Worm (Caenorhabditis elegans) whole organism, L4 larva: ENCODE measurements around the gene cdd-2.

Experiments
- F26F4.8 ChIP-seq: fragments of 200-800 bp; sonication (Bioruptor generic); conservative IDR thresholded peaks from 2 replicates; pipeline ENCODE4 v1.3.6; 2022; ENCODE audit warnings: missing genetic modification characterization, missing compliant biosample characterization
- F37D6.2 ChIP-seq: sonication (generic microtip); optimal IDR thresholded peaks from 2 replicates; lab custom pipeline; 2016; ENCODE audit warnings: mild to moderate bottlenecking, missing genetic modification characterization, missing compliant biosample characterization
- F49E8.2 ChIP-seq: sonication (generic microtip); optimal IDR thresholded peaks from 2 replicates; lab custom pipeline; 2016; ENCODE audit warnings: missing compliant biosample characterization, mild to moderate bottlenecking, missing genetic modification characterization, borderline replicate concordance
- R02D3.7 ChIP-seq: fragments of 150-350 bp; sonication (generic microtip); optimal IDR thresholded peaks from 3 replicates; lab custom pipeline; 2014; ENCODE audit warnings: missing biosample characterization, missing genetic modification characterization
- T20F7.1 ChIP-seq: fragments of 200-800 bp; sonication (Bioruptor generic); optimal IDR thresholded peaks from 2 replicates; lab custom pipeline; 2018; ENCODE audit warnings: mild to moderate bottlenecking, missing genetic modification characterization, missing compliant biosample characterization
- T26A8.4 ChIP-seq: fragments of 200-800 bp; sonication (Bioruptor generic); IDR thresholded peaks from 2 replicates; pipeline ENCODE4 v1.3.6; 2022; ENCODE audit warnings: missing genetic modification characterization, missing compliant biosample characterization
- Y48G9A.11 ChIP-seq: fragments of 200-800 bp; sonication (Bioruptor generic); IDR thresholded peaks from 2 replicates; pipeline ENCODE4 v1.3.6; 2022; ENCODE audit warnings: missing genetic modification reagents, missing genetic modification characterization, missing compliant biosample characterization
- ZK546.5 ChIP-seq, 2 experiments: sonication (generic microtip); optimal IDR thresholded peaks; 2 replicates each; lab custom pipeline; 2017; ENCODE audit warnings: missing biosample characterization in 2 of 2, missing genetic modification characterization in 2 of 2
- ceh-32 ChIP-seq: sonication (generic microtip); optimal IDR thresholded peaks from 2 replicates; lab custom pipeline; 2016; ENCODE audit warnings: mild to moderate bottlenecking, missing genetic modification characterization, missing compliant biosample characterization; ENCODE audit not compliant: poor library complexity
- ceh-62 ChIP-seq: sonication (generic microtip); optimal IDR thresholded peaks from 2 replicates; lab custom pipeline; 2017; ENCODE audit warnings: missing biosample characterization, missing genetic modification characterization
- ces-1 ChIP-seq: fragments of 150-350 bp; sonication (generic microtip); optimal IDR thresholded peaks from 4 replicates; lab custom pipeline; 2014; ENCODE audit warnings: missing biosample characterization, missing genetic modification reagents, missing genetic modification characterization
- daf-12 ChIP-seq: fragments of 150-350 bp; optimal IDR thresholded peaks from 2 replicates; lab custom pipeline; 2014; ENCODE audit warnings: missing biosample characterization, missing genetic modification reagents, missing genetic modification characterization
- daf-19 ChIP-seq: fragments of 200-800 bp; sonication (Bioruptor generic); conservative IDR thresholded peaks from 2 replicates; pipeline ENCODE4 v1.3.6; 2022; ENCODE audit warnings: missing genetic modification characterization, missing compliant biosample characterization
- daf-8 ChIP-seq: fragments of 200-800 bp; sonication (Bioruptor generic); IDR thresholded peaks from 2 replicates; pipeline ENCODE4 v1.3.6; 2022; ENCODE audit warnings: missing genetic modification characterization, missing compliant biosample characterization
- dmd-9 ChIP-seq: fragments of 200-800 bp; sonication (Bioruptor generic); IDR thresholded peaks from 2 replicates; pipeline ENCODE4 v1.3.6; 2022; ENCODE audit warnings: missing genetic modification reagents, missing genetic modification characterization, missing compliant biosample characterization
- gei-8 ChIP-seq: fragments of 200-800 bp; sonication (Bioruptor generic); optimal IDR thresholded peaks from 2 replicates; lab custom pipeline; 2018; ENCODE audit warnings: mild to moderate bottlenecking, missing genetic modification characterization, missing compliant biosample characterization
- hlh-11 ChIP-seq: fragments of 200-800 bp; sonication (Bioruptor generic); optimal IDR thresholded peaks from 2 replicates; lab custom pipeline; 2018; ENCODE audit warnings: mild to moderate bottlenecking, missing genetic modification characterization, missing compliant biosample characterization
- jun-1 ChIP-seq: fragments of 150-350 bp; optimal IDR thresholded peaks from 2 replicates; lab custom pipeline; 2014; ENCODE audit warnings: missing biosample characterization, missing genetic modification reagents, missing genetic modification characterization
- lin-1 ChIP-seq: fragments of 200-800 bp; sonication (Bioruptor generic); IDR thresholded peaks from 2 replicates; pipeline ENCODE4 v1.3.6; 2022; ENCODE audit warnings: missing genetic modification reagents, missing genetic modification characterization, missing compliant biosample characterization
- lin-29 ChIP-seq: fragments of 200-800 bp; sonication (Bioruptor generic); IDR thresholded peaks from 2 replicates; pipeline ENCODE4 v1.3.6; 2022; ENCODE audit warnings: missing genetic modification reagents, missing genetic modification characterization, missing compliant biosample characterization
- lir-3 ChIP-seq: sonication (generic microtip); optimal IDR thresholded peaks from 2 replicates; lab custom pipeline; 2016; ENCODE audit warnings: mild to moderate bottlenecking, missing genetic modification characterization, missing compliant biosample characterization
- mdl-1 ChIP-seq, 2 experiments: fragments of 150-350 bp in 1 of 2; sonication (generic microtip) in 1 of 2; optimal IDR thresholded peaks; 2 replicates each; lab custom pipeline; 2014 to 2017; ENCODE audit warnings: missing biosample characterization in 2 of 2, missing genetic modification characterization in 2 of 2
- mdt-29 ChIP-seq: fragments of 200-800 bp; sonication (Bioruptor generic); IDR thresholded peaks from 2 replicates; pipeline ENCODE4 v1.3.6; 2022; ENCODE audit warnings: missing genetic modification reagents, missing genetic modification characterization, missing compliant biosample characterization
- mes-2 ChIP-seq: sonication (generic microtip); optimal IDR thresholded peaks from 2 replicates; lab custom pipeline; 2016; ENCODE audit warnings: missing genotype, mild to moderate bottlenecking, missing genetic modification characterization, missing compliant biosample characterization; ENCODE audit not compliant: poor library complexity, severe bottlenecking
- mxl-2 ChIP-seq: fragments of 200-800 bp; sonication (Bioruptor generic); conservative IDR thresholded peaks from 2 replicates; pipeline ENCODE4 v1.3.6; 2022; ENCODE audit warnings: missing genetic modification reagents, missing genetic modification characterization, missing compliant biosample characterization
- mxl-3 ChIP-seq: fragments of 200-800 bp; sonication (Bioruptor generic); optimal IDR thresholded peaks from 2 replicates; lab custom pipeline; 2018; ENCODE audit warnings: mild to moderate bottlenecking, missing genetic modification characterization, missing compliant biosample characterization
- nhr-237 ChIP-seq: sonication (generic microtip); optimal IDR thresholded peaks from 2 replicates; lab custom pipeline; 2017; ENCODE audit warnings: missing biosample characterization, missing genetic modification characterization
- nhr-42 ChIP-seq: fragments of 200-800 bp; sonication (Bioruptor generic); IDR thresholded peaks from 2 replicates; pipeline ENCODE4 v1.3.6; 2022; ENCODE audit warnings: missing genetic modification characterization, missing compliant biosample characterization
- pqm-1 ChIP-seq: sonication (generic microtip); optimal IDR thresholded peaks from 2 replicates; lab custom pipeline; 2017; ENCODE audit warnings: missing biosample characterization, missing genetic modification characterization
- rbr-2 ChIP-seq: sonication (generic microtip); optimal IDR thresholded peaks from 2 replicates; lab custom pipeline; 2016; ENCODE audit warnings: missing genotype, missing genetic modification characterization, missing compliant biosample characterization
- saeg-2 ChIP-seq: fragments of 200-800 bp; sonication (Bioruptor generic); IDR thresholded peaks from 2 replicates; pipeline ENCODE4 v1.3.6; 2022; ENCODE audit warnings: missing genetic modification reagents, missing genetic modification characterization, missing compliant biosample characterization
- set-16 ChIP-seq: fragments of 200-800 bp; sonication (Bioruptor generic); IDR thresholded peaks from 2 replicates; pipeline ENCODE4 v1.3.6; 2022; ENCODE audit warnings: missing genetic modification reagents, missing genetic modification characterization, missing compliant biosample characterization
- skn-1 ChIP-seq: fragments of 150-350 bp; optimal IDR thresholded peaks from 2 replicates; lab custom pipeline; 2014; ENCODE audit warnings: missing biosample characterization, missing genetic modification characterization
- snpc-4 ChIP-seq: fragments of 150-350 bp; optimal IDR thresholded peaks from 2 replicates; lab custom pipeline; 2014; ENCODE audit warnings: missing biosample characterization, missing genetic modification characterization
- spr-3 ChIP-seq: fragments of 200-800 bp; sonication (Bioruptor generic); optimal IDR thresholded peaks from 2 replicates; lab custom pipeline; 2018; ENCODE audit warnings: mild to moderate bottlenecking, missing genetic modification characterization, missing compliant biosample characterization
- tag-97 ChIP-seq: fragments of 200-800 bp; sonication (Bioruptor generic); IDR thresholded peaks from 2 replicates; pipeline ENCODE4 v1.3.6; 2022; ENCODE audit warnings: missing genetic modification characterization, missing compliant biosample characterization
- tra-1 ChIP-seq: fragments of 200-800 bp; sonication (Bioruptor generic); IDR thresholded peaks from 2 replicates; pipeline ENCODE4 v1.3.6; 2022; ENCODE audit warnings: missing genetic modification reagents, missing genetic modification characterization, missing compliant biosample characterization
- unc-130 ChIP-seq: sonication (generic microtip); optimal IDR thresholded peaks from 2 replicates; lab custom pipeline; 2016; ENCODE audit warnings: missing genetic modification reagents, missing genetic modification characterization, missing compliant biosample characterization
- zip-11 ChIP-seq: fragments of 200-800 bp; sonication (Bioruptor generic); IDR thresholded peaks from 2 replicates; pipeline ENCODE4 v1.3.6; 2022; ENCODE audit warnings: missing genetic modification characterization, missing compliant biosample characterization
- zip-2 ChIP-seq: fragments of 150-350 bp; optimal IDR thresholded peaks from 2 replicates; lab custom pipeline; 2014; ENCODE audit warnings: missing biosample characterization, missing genetic modification characterization
- ztf-7 ChIP-seq: fragments of 150-350 bp; optimal IDR thresholded peaks from 2 replicates; lab custom pipeline; 2014; ENCODE audit warnings: missing biosample characterization, missing genetic modification characterization

cdd-2 gene

ce11 chrIV:7505866-7506488 lies 41.7 kb downstream of the cdd-2 start (continued):
- TF ChIP-seq daf-8 (GFP tag; lab: Robert Waterston, UW) (0 out of 2 replicates have a peak, but pooled peaks have one; percentile 41), lin-1 (GFP tag; lab: Robert Waterston, UW) (no peak), T20F7.1 (GFP tag; lab: Kevin White, UChicago) (peak; percentile 71), tag-97 (GFP tag; lab: Robert Waterston, UW) (no peak), daf-19 (GFP tag; lab: Robert Waterston, UW) (no peak), F37D6.2 (tag; lab: Kevin White, UChicago) (no peak), jun-1 (tag; lab: Kevin White, UChicago) (no peak), dmd-9 (no peak), saeg-2 (no peak), ces-1 (GFP tag; lab: Kevin White, UChicago) (no peak), pqm-1 (tag; lab: Kevin White, UChicago) (no peak), mxl-3 (no peak), skn-1 (tag; lab: Kevin White, UChicago) (no peak), snpc-4 (tag; lab: Kevin White, UChicago) (no peak), R02D3.7 (tag; lab: Kevin White, UChicago) (no peak), F26F4.8 (GFP tag; lab: Robert Waterston, UW) (0 out of 2 replicates have a peak, but pooled peaks have one; percentile 12), ZK546.5 (tag; optimal IDR thresholded peaks at IDR 0.05; lab: Kevin White, UChicago) (no peak), nhr-42 (no peak), Y48G9A.11 (peak; percentile 13; the same call in 1 of the 2 replicates), F49E8.2 (tag; lab: Kevin White, UChicago) (peak; percentile 45), set-16 (GFP tag; lab: Robert Waterston, UW) (no peak), hlh-11 (tag; lab: Kevin White, UChicago) (peak; percentile 29), mxl-2 (GFP tag; lab: Robert Waterston, UW) (no peak), rbr-2 (tag; lab: Kevin White, UChicago) (no peak), mdt-29 (GFP tag; lab: Robert Waterston, UW) (no peak; the same call in 1 of the 2 replicates), T26A8.4 (GFP tag; lab: Robert Waterston, UW) (no peak; the same call in 1 of the 2 replicates), zip-2 (no peak), daf-12 (tag; lab: Kevin White, UChicago) (no peak), mes-2 (tag; lab: Kevin White, UChicago) (peak; percentile 27), tra-1 (GFP tag; lab: Robert Waterston, UW) (no peak), lir-3 (tag; lab: Kevin White, UChicago) (no peak)

DNA sequence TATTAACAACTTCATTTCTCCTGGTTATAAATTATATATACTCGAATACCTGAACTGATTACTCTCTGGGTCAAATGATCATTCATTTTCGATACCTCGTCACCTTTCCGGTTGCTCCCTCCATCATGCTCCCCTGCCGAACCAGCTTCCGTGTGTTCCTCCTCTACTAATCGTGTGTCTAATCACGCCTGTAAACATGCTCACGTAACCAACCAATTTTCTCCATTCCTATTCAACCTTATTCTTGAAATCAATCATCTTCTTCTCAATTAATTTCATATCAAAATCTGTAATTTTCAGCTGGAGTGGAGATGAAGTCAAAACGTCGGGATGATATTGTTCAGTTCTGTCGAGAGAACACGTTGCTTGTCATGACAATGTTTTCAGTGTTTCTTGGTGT lies 44.4 kb downstream of the cdd-2 start, which contains the start of gene glt-6:
glt-6 (plus strand) TSS at position 301 of the 400 bp plus-strand sequence.
- TF ChIP-seq ceh-62 (tag; lab: Kevin White, UChicago) (no peak), gei-8 (no peak), pqm-1 (tag; lab: Kevin White, UChicago) (no peak), mxl-2 (GFP tag; lab: Robert Waterston, UW) (no peak), ztf-7 (tag; lab: Kevin White, UChicago) (no peak), ceh-32 (tag; lab: Kevin White, UChicago) (no peak), mdl-1 (tag; optimal IDR thresholded peaks at IDR 0.05; lab: Kevin White, UChicago) (no peak), unc-130 (GFP tag; lab: Kevin White, UChicago) (no peak), T26A8.4 (GFP tag; lab: Robert Waterston, UW) (no peak), lin-29 (GFP tag; lab: Robert Waterston, UW) (no peak), nhr-237 (tag; lab: Kevin White, UChicago) (no peak), set-16 (GFP tag; lab: Robert Waterston, UW) (no peak), zip-11 (GFP tag; lab: Robert Waterston, UW) (no peak), mes-2 (tag; lab: Kevin White, UChicago) (no peak), T20F7.1 (GFP tag; lab: Kevin White, UChicago) (no peak), spr-3 (no peak), skn-1 (tag; lab: Kevin White, UChicago) (no peak)
